Worm (Caenorhabditis elegans): ENCODE results near the gene C39B10.4.

C39B10.4 gene

ce11 chrX:10443836-10444235 is 969 bp upstream of the C39B10.4 start, which contains the start of gene C39B10.3:
Gene C39B10.3 (plus strand): TSS chrX:10444136.
- TF ChIP-seq lin-39 (tag; optimal IDR thresholded peaks at IDR 0.05), result no peak
- TF ChIP-seq snpc-4 (tag; optimal IDR thresholded peaks at IDR 0.05), result no peak
- no peak for TF ChIP-seq sma-3 (GFP tag; optimal IDR thresholded peaks at IDR 0.05)
- TF ChIP-seq elt-1 (tag; optimal IDR thresholded peaks at IDR 0.05), result no peak
- no peak for TF ChIP-seq R02D3.7 (tag; optimal IDR thresholded peaks at IDR 0.05)
- TF ChIP-seq nhr-77 (tag; optimal IDR thresholded peaks at IDR 0.05), result no peak
- TF ChIP-seq peb-1 (tag; optimal IDR thresholded peaks at IDR 0.05), result no peak
- TF ChIP-seq gmeb-1 (tag; optimal IDR thresholded peaks at IDR 0.05), result no peak
- no peak for TF ChIP-seq C34F6.9 (tag; optimal IDR thresholded peaks at IDR 0.05)
- no peak for TF ChIP-seq ceh-82 (tag; optimal IDR thresholded peaks at IDR 0.05)
- TF ChIP-seq unc-55 (GFP tag; optimal IDR thresholded peaks at IDR 0.05), result no peak
- TF ChIP-seq zag-1 (tag; optimal IDR thresholded peaks at IDR 0.05), result no peak

- peak; percentile 10 for TF ChIP-seq C34F6.9 (tag; optimal IDR thresholded peaks at IDR 0.05)
- no peak for TF ChIP-seq lin-39 (tag; optimal IDR thresholded peaks at IDR 0.05)
- peak in 1 of 2 experiments; percentile 63 for TF ChIP-seq lsy-2 (tag; optimal IDR thresholded peaks at IDR 0.05)
These were observed 2.2 kb downstream of the C39B10.4 start, which contains the start of gene C39B10.5 for ce11 chrX:10446982-10447381. Gene C39B10.5 (plus strand): TSS chrX:10447343.

ce11 chrX:10453960-10454359 is 9.2 kb downstream of the C39B10.4 start, which contains the start of gene lgc-41:
Gene lgc-41 (plus strand): TSS chrX:10454260.
- TF ChIP-seq egl-27 (tag; optimal IDR thresholded peaks at IDR 0.05) (no peak), lsy-2 (tag; optimal IDR thresholded peaks at IDR 0.05) (no peak), elt-3 (tag; optimal IDR thresholded peaks at IDR 0.05) (no peak), mbf-1 (tag; optimal IDR thresholded peaks at IDR 0.05) (no peak), F13H6.1 (tag; optimal IDR thresholded peaks at IDR 0.05) (no peak), nhr-77 (tag; optimal IDR thresholded peaks at IDR 0.05) (no peak), ceh-16 (tag; optimal IDR thresholded peaks at IDR 0.05) (no peak), blmp-1 (tag; optimal IDR thresholded peaks at IDR 0.05; ENCODE audit: insufficient read depth) (no peak), lin-11 (tag; optimal IDR thresholded peaks at IDR 0.05) (no peak), aly-2 (tag; optimal IDR thresholded peaks at IDR 0.05) (no peak), ztf-11 (tag; optimal IDR thresholded peaks at IDR 0.05) (no peak), zag-1 (tag; optimal IDR thresholded peaks at IDR 0.05) (no peak), skn-1 (tag; optimal IDR thresholded peaks at IDR 0.05) (no peak), dmd-4 (tag; optimal IDR thresholded peaks at IDR 0.05) (no peak), mab-5 (tag; optimal IDR thresholded peaks at IDR 0.05) (no peak), crh-2 (tag; optimal IDR thresholded peaks at IDR 0.05) (no peak), unc-62 (GFP tag; optimal IDR thresholded peaks at IDR 0.05) (no peak), sma-9 (GFP tag; optimal IDR thresholded peaks at IDR 0.05) (no peak), sma-9 (tag; optimal IDR thresholded peaks at IDR 0.05) (no peak), nhr-237 (tag; optimal IDR thresholded peaks at IDR 0.05) (no peak), nhr-10 (tag; optimal IDR thresholded peaks at IDR 0.05) (no peak)

- no peak for TF ChIP-seq sem-4 (tag; optimal IDR thresholded peaks at IDR 0.05)
- TF ChIP-seq lin-13 (GFP tag; optimal IDR thresholded peaks at IDR 0.05), result no peak
- TF ChIP-seq nhr-10 (tag; optimal IDR thresholded peaks at IDR 0.05), result no peak
- no peak for TF ChIP-seq lsy-2 (tag; optimal IDR thresholded peaks at IDR 0.05)
- no peak for TF ChIP-seq ceh-82 (tag; optimal IDR thresholded peaks at IDR 0.05)
- TF ChIP-seq lin-11 (tag; optimal IDR thresholded peaks at IDR 0.05), result no peak
- no peak for TF ChIP-seq nhr-12 (tag; optimal IDR thresholded peaks at IDR 0.05)
- TF ChIP-seq elt-1 (tag; optimal IDR thresholded peaks at IDR 0.05), result no peak
- TF ChIP-seq unc-55 (GFP tag; optimal IDR thresholded peaks at IDR 0.05), result no peak
- TF ChIP-seq R02D3.7 (tag; optimal IDR thresholded peaks at IDR 0.05), result no peak
- no peak for TF ChIP-seq nhr-23 (tag; optimal IDR thresholded peaks at IDR 0.05)
- no peak for TF ChIP-seq aly-2 (tag; optimal IDR thresholded peaks at IDR 0.05)
- no peak for TF ChIP-seq fos-1 (tag; optimal IDR thresholded peaks at IDR 0.05)
- TF ChIP-seq nhr-77 (tag; optimal IDR thresholded peaks at IDR 0.05), result no peak
These were observed 17.6 kb downstream of the C39B10.4 start for ce11 chrX:10462391-10462790.

ce11 chrX:10463542-10463941 is 18.7 kb downstream of the C39B10.4 start, which contains the start of gene C39B10.1:
Gene C39B10.1 (minus strand): TSS chrX:10463642.
- TF ChIP-seq skn-1 (tag; optimal IDR thresholded peaks at IDR 0.05) (no peak), lin-11 (tag; optimal IDR thresholded peaks at IDR 0.05) (no peak)
